Worm (Caenorhabditis elegans): ENCODE measurements around the gene T10D4.14.

The T10D4.14 gene

ce11 chrII:3117471-3117870 lies 34.0 kb downstream of the T10D4.14 start, which contains the start of gene T10D4.7:
TSS of gene T10D4.7 (plus strand) at chrII:3117771.
- TF ChIP-seq dao-5 (tag; optimal IDR thresholded peaks at IDR 0.05) (no peak), him-1 (tag; optimal IDR thresholded peaks at IDR 0.05) (no peak), W03F9.2 (tag; optimal IDR thresholded peaks at IDR 0.05) (no peak)

ce11 chrII:3113934-3114333 lies 37.6 kb downstream of the T10D4.14 start, which contains the start of gene clec-123:
TSS of gene clec-123 (plus strand) at chrII:3114234.
- TF ChIP-seq him-1 (tag; optimal IDR thresholded peaks at IDR 0.05) (no peak), W03F9.2 (tag; optimal IDR thresholded peaks at IDR 0.05) (no peak), dao-5 (tag; optimal IDR thresholded peaks at IDR 0.05) (no peak)

- TF ChIP-seq him-1 (tag; optimal IDR thresholded peaks at IDR 0.05) (no peak), W03F9.2 (tag; optimal IDR thresholded peaks at IDR 0.05) (no peak)
Observed at ce11 chrII:3113289-3113688, 38.2 kb downstream of the T10D4.14 start.

ce11 chrII:3112313-3112712 lies 39.2 kb downstream of the T10D4.14 start, which contains the start of gene Y25C1A.2:
TSS of gene Y25C1A.2 (plus strand) at chrII:3112613.
- TF ChIP-seq dao-5 (tag; optimal IDR thresholded peaks at IDR 0.05) (no peak), him-1 (tag; optimal IDR thresholded peaks at IDR 0.05) (no peak), W03F9.2 (tag; optimal IDR thresholded peaks at IDR 0.05) (no peak)

ce11 chrII:3111147-3111546 lies 40.4 kb downstream of the T10D4.14 start, which contains the start of gene Y25C1A.13:
TSS of gene Y25C1A.13 (minus strand) at chrII:3111247.
- TF ChIP-seq W03F9.2 (tag; optimal IDR thresholded peaks at IDR 0.05) (no peak), him-1 (tag; optimal IDR thresholded peaks at IDR 0.05) (no peak), dao-5 (tag; optimal IDR thresholded peaks at IDR 0.05) (no peak)

ce11 chrII:3110099-3110498 lies 41.4 kb downstream of the T10D4.14 start:
- TF ChIP-seq W03F9.2 (tag; optimal IDR thresholded peaks at IDR 0.05) (no peak), him-1 (tag; optimal IDR thresholded peaks at IDR 0.05) (no peak), dao-5 (tag; optimal IDR thresholded peaks at IDR 0.05) (no peak)

- TF ChIP-seq him-1 (tag; optimal IDR thresholded peaks at IDR 0.05) (no peak), dao-5 (tag; optimal IDR thresholded peaks at IDR 0.05) (no peak), W03F9.2 (tag; optimal IDR thresholded peaks at IDR 0.05) (no peak)
Observed at ce11 chrII:3109533-3109932, 42.0 kb downstream of the T10D4.14 start.

- TF ChIP-seq dao-5 (tag; optimal IDR thresholded peaks at IDR 0.05): no peak
- no peak for TF ChIP-seq him-1 (tag; optimal IDR thresholded peaks at IDR 0.05)
- no peak for TF ChIP-seq W03F9.2 (tag; optimal IDR thresholded peaks at IDR 0.05)
Observed at ce11 chrII:3108101-3108500, 43.4 kb downstream of the T10D4.14 start.

- TF ChIP-seq dao-5 (tag; optimal IDR thresholded peaks at IDR 0.05) (no peak), W03F9.2 (tag; optimal IDR thresholded peaks at IDR 0.05) (no peak), him-1 (tag; optimal IDR thresholded peaks at IDR 0.05) (no peak)
Observed at ce11 chrII:3105765-3106164, 45.8 kb downstream of the T10D4.14 start, which contains the start of gene clec-122. TSS of gene clec-122 (plus strand) at chrII:3106065.

ce11 chrII:3102018-3102417 lies 49.5 kb downstream of the T10D4.14 start, which contains the start of gene clec-121:
TSS of gene clec-121 (plus strand) at chrII:3102318.
- no peak for TF ChIP-seq dao-5 (tag; optimal IDR thresholded peaks at IDR 0.05)
- TF ChIP-seq him-1 (tag; optimal IDR thresholded peaks at IDR 0.05): no peak
- no peak for TF ChIP-seq W03F9.2 (tag; optimal IDR thresholded peaks at IDR 0.05)
